Fruit fly (Drosophila melanogaster) whole organism, embryonic: Measurements from ENCODE around the gene CG4955.

Source experiments
- Ada2b ChIP-seq: fragments of 200-800 bp; sonication (Bioruptor generic); IDR thresholded peaks from 2 replicates; pipeline ENCODE4 v1.3.6; 2022; ENCODE audit warnings: missing biosample characterization, missing genetic modification characterization
- Aef1 ChIP-seq: fragments of 200-800 bp; sonication (Bioruptor generic); IDR thresholded peaks from 3 replicates; pipeline ENCODE4 v1.3.6; 2022; ENCODE audit warnings: missing biosample characterization, missing genetic modification characterization
- CG10321 ChIP-seq: fragments of 200-800 bp; sonication (Bioruptor generic); IDR thresholded peaks from 2 replicates; pipeline ENCODE4 v1.3.6; 2022; ENCODE audit warnings: missing biosample characterization, missing genetic modification characterization
- CG12659 ChIP-seq: fragments of 200-800 bp; sonication (Bioruptor generic); optimal IDR thresholded peaks from 3 replicates; lab custom pipeline; 2017; ENCODE audit warnings: mild to moderate bottlenecking, missing biosample characterization, missing genetic modification reagents, missing genetic modification characterization
- CG13424 ChIP-seq: fragments of 200-800 bp; sonication (Bioruptor generic); optimal IDR thresholded peaks from 2 replicates; lab custom pipeline; 2019; ENCODE audit warnings: missing biosample characterization, mild to moderate bottlenecking, missing genetic modification characterization, moderate library complexity
- CG1647 ChIP-seq: fragments of 200-800 bp; sonication (Bioruptor generic); optimal IDR thresholded peaks from 3 replicates; lab custom pipeline; 2016; ENCODE audit warnings: missing biosample characterization, missing genetic modification characterization
- CG17385 ChIP-seq: fragments of 200-800 bp; sonication (Bioruptor generic); optimal IDR thresholded peaks from 3 replicates; lab custom pipeline; 2018; ENCODE audit warnings: missing biosample characterization, mild to moderate bottlenecking, missing genetic modification characterization
- CG32532 ChIP-seq: fragments of 200-800 bp; sonication (Bioruptor generic); IDR thresholded peaks from 2 replicates; pipeline ENCODE4 v1.3.6; 2022; ENCODE audit warnings: missing biosample characterization, missing genetic modification characterization
- CG3281 ChIP-seq: fragments of 200-800 bp; sonication (Bioruptor generic); optimal IDR thresholded peaks from 3 replicates; lab custom pipeline; 2017; ENCODE audit warnings: missing biosample characterization, mild to moderate bottlenecking, missing genetic modification characterization
- CG34224 ChIP-seq: fragments of 200-800 bp; sonication (Bioruptor generic); IDR thresholded peaks from 3 replicates; pipeline ENCODE4 v1.3.6; 2022; ENCODE audit warnings: missing biosample characterization, missing genetic modification characterization; ENCODE audit not compliant: partially characterized antibody
- CG4424 ChIP-seq: fragments of 200-800 bp; sonication (Bioruptor generic); optimal IDR thresholded peaks from 3 replicates; lab custom pipeline; 2016; ENCODE audit warnings: missing biosample characterization, missing genetic modification characterization
- CG6689 ChIP-seq: fragments of 200-800 bp; sonication (Bioruptor generic); IDR thresholded peaks from 2 replicates; pipeline ENCODE4 v1.3.6; 2022; ENCODE audit warnings: missing biosample characterization, missing genetic modification characterization
- Fer1 ChIP-seq: fragments of 200-800 bp; sonication (Bioruptor generic); optimal IDR thresholded peaks from 2 replicates; lab custom pipeline; 2017; ENCODE audit warnings: missing biosample characterization, mild to moderate bottlenecking, missing genetic modification characterization
- Oli ChIP-seq: fragments of 200-800 bp; sonication (Bioruptor generic); optimal IDR thresholded peaks from 2 replicates; lab custom pipeline; 2018; ENCODE audit warnings: missing biosample characterization, mild to moderate bottlenecking, missing genetic modification characterization, moderate library complexity
- PHDP ChIP-seq: fragments of 200-800 bp; sonication (Bioruptor generic); optimal IDR thresholded peaks from 3 replicates; lab custom pipeline; 2018; ENCODE audit warnings: missing biosample characterization, mild to moderate bottlenecking, missing genetic modification characterization, moderate library complexity
- Sox100B ChIP-seq: fragments of 200-800 bp; sonication (Bioruptor generic); optimal IDR thresholded peaks from 3 replicates; lab custom pipeline; 2018; ENCODE audit warnings: missing biosample characterization, mild to moderate bottlenecking, missing genetic modification characterization
- Ssrp ChIP-seq: fragments of 200-800 bp; sonication (Bioruptor generic); optimal IDR thresholded peaks from 2 replicates; lab custom pipeline; 2018; ENCODE audit warnings: missing biosample characterization, mild to moderate bottlenecking, missing genetic modification characterization, moderate library complexity
- Taf1 ChIP-seq: fragments of 200-800 bp; sonication (Bioruptor generic); IDR thresholded peaks from 2 replicates; pipeline ENCODE4 v1.3.6; 2022; ENCODE audit warnings: missing biosample characterization, missing genetic modification characterization
- az2 ChIP-seq: fragments of 200-800 bp; sonication (Bioruptor generic); optimal IDR thresholded peaks from 3 replicates; lab custom pipeline; 2016; ENCODE audit warnings: missing biosample characterization, missing genetic modification characterization
- cwo ChIP-seq: fragments of 200-800 bp; sonication (Bioruptor generic); optimal IDR thresholded peaks from 3 replicates; lab custom pipeline; 2017; ENCODE audit warnings: missing biosample characterization, missing genetic modification characterization, mild to moderate bottlenecking, moderate library complexity, missing genetic modification reagents
- dysf ChIP-seq: fragments of 200-800 bp; sonication (Bioruptor generic); IDR thresholded peaks from 3 replicates; pipeline ENCODE4 v1.3.6; 2022; ENCODE audit warnings: missing biosample characterization, missing genetic modification characterization
- fd3F ChIP-seq: fragments of 200-800 bp; sonication (Bioruptor generic); optimal IDR thresholded peaks from 2 replicates; lab custom pipeline; 2018; ENCODE audit warnings: missing biosample characterization, mild to moderate bottlenecking, missing genetic modification characterization, moderate library complexity
- grn ChIP-seq: fragments of 200-800 bp; sonication (Bioruptor generic); optimal IDR thresholded peaks from 3 replicates; lab custom pipeline; 2017; ENCODE audit warnings: missing biosample characterization, missing genetic modification characterization
- row ChIP-seq: fragments of 200-800 bp; sonication (Bioruptor generic); IDR thresholded peaks from 3 replicates; pipeline ENCODE4 v1.3.6; 2022; ENCODE audit warnings: missing biosample characterization, missing genetic modification characterization
- so ChIP-seq: fragments of 200-800 bp; sonication (Bioruptor generic); IDR thresholded peaks from 3 replicates; pipeline ENCODE4 v1.3.6; 2022; ENCODE audit warnings: missing biosample characterization, missing genetic modification characterization
- sob ChIP-seq: fragments of 200-800 bp; sonication (Bioruptor generic); IDR thresholded peaks from 2 replicates; pipeline ENCODE4 v1.3.6; 2022; ENCODE audit warnings: missing biosample characterization, missing genetic modification characterization
- sug ChIP-seq: fragments of 200-800 bp; optimal IDR thresholded peaks from 2 replicates; lab custom pipeline; 2019; ENCODE audit warnings: missing biosample characterization, mild to moderate bottlenecking, missing genetic modification characterization, moderate library complexity

The CG4955 gene

DNA sequence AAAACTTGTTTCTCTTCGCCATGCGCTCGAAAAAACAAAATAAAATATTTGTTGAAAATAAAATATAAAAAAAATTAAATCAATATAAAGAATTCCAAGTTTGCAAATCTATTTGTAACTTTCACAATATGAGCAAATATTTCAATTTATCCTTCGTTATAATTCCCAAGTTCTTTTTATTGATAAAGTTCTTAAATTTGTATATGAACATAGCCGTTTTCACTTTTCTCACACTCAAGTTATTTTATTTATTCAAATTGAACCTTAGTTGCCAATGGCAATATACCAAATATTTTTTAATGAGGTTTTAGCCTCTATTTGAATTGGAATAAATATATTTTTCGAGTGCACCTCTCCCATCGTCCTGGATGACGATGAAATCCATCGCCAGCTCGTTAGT lies 51.4 kb downstream of the CG4955 start:
- peak; percentile 13 for TF ChIP-seq CG12659 (GFP tag; lab: Kevin White, UChicago)
- TF ChIP-seq Oli = no peak
- TF ChIP-seq dysf (GFP tag; lab: Robert Waterston, UW) = peak; percentile 39; the same call in 2 of the 3 replicates
- TF ChIP-seq grn (GFP tag; lab: Kevin White, UChicago) = no peak
- TF ChIP-seq PHDP (tag; lab: Kevin White, UChicago) = peak; percentile 14
- TF ChIP-seq Sox100B = peak; percentile 33
- peak; percentile 24; the same call in 1 of the 2 replicates for TF ChIP-seq CG6689 (GFP tag; lab: Robert Waterston, UW)
- TF ChIP-seq Taf1 (GFP tag; lab: Robert Waterston, UW) = no peak
- TF ChIP-seq CG17385 (GFP tag; lab: Kevin White, UChicago) = no peak
- no peak for TF ChIP-seq so (GFP tag; lab: Robert Waterston, UW)
- TF ChIP-seq sug (tag; lab: Kevin White, UChicago) = no peak
- no peak for TF ChIP-seq Aef1
- peak; percentile 5 for TF ChIP-seq Fer1 (GFP tag; lab: Kevin White, UChicago)
- TF ChIP-seq CG34224 (GFP tag; lab: Robert Waterston, UW) = no peak
- peak; percentile 41; the same call in 1 of the 2 replicates for TF ChIP-seq CG32532 (GFP tag; lab: Robert Waterston, UW)
- TF ChIP-seq fd3F = peak; percentile 9
- TF ChIP-seq CG10321 = no peak
- no peak for TF ChIP-seq Ada2b (GFP tag; lab: Robert Waterston, UW)
- TF ChIP-seq CG1647 (GFP tag; lab: Kevin White, UChicago) = no peak
- peak; percentile 18 for TF ChIP-seq CG4424 (GFP tag; lab: Kevin White, UChicago)
- TF ChIP-seq sob = peak; percentile 37; the same call in 1 of the 2 replicates
- peak; percentile 53 for TF ChIP-seq CG13424 (tag; lab: Kevin White, UChicago)
- peak; percentile 37 for TF ChIP-seq cwo (GFP tag; lab: Kevin White, UChicago)
- peak; percentile 15; the same call in 1 of the 3 replicates for TF ChIP-seq row
- TF ChIP-seq az2 (GFP tag; lab: Kevin White, UChicago) = no peak
- TF ChIP-seq Ssrp (tag; lab: Kevin White, UChicago) = no peak
- peak; percentile 56 for TF ChIP-seq CG3281 (GFP tag; lab: Kevin White, UChicago)
